Fruit fly (Drosophila melanogaster) whole organism, embryonic: ENCODE results near the gene CG3916.

ENCODE experiments used
- CG8281 ChIP-seq: fragments of 200-800 bp; sonication (Bioruptor generic); optimal IDR thresholded peaks from 2 replicates; lab custom pipeline; 2018; ENCODE audit warnings: missing biosample characterization, mild to moderate bottlenecking, missing genetic modification characterization, moderate library complexity
- ind ChIP-seq: fragments of 200-800 bp; sonication (Bioruptor generic); optimal IDR thresholded peaks from 3 replicates; lab custom pipeline; 2016; ENCODE audit warnings: missing biosample characterization, missing genetic modification characterization
- tin ChIP-seq: fragments of 200-800 bp; sonication (Bioruptor generic); optimal IDR thresholded peaks from 3 replicates; lab custom pipeline; 2016; ENCODE audit warnings: missing biosample characterization, missing genetic modification characterization

- TF ChIP-seq ind (GFP tag; lab: Kevin White, UChicago), result no peak
- no peak for TF ChIP-seq tin (GFP tag; lab: Kevin White, UChicago)
- TF ChIP-seq CG8281 (tag; lab: Kevin White, UChicago), result no peak
These were observed 15.4 kb downstream of the CG3916 start for dm6 chr3R:12244468-12245060.
